Fruit fly (Drosophila melanogaster) whole organism, embryonic: ENCODE measurements around the gene CG14104.

Source experiments
- CG11560 ChIP-seq: fragments of 200-800 bp; sonication (Bioruptor generic); IDR thresholded peaks from 3 replicates; pipeline ENCODE4 v1.3.6; 2022; ENCODE audit warnings: missing biosample characterization, missing genetic modification characterization
- CG13123 ChIP-seq: fragments of 200-800 bp; sonication (Bioruptor generic); optimal IDR thresholded peaks from 2 replicates; lab custom pipeline; 2016; ENCODE audit warnings: missing biosample characterization, missing genetic modification characterization
- CG13894 ChIP-seq: fragments of 200-800 bp; sonication (Bioruptor generic); optimal IDR thresholded peaks from 3 replicates; lab custom pipeline; 2018; ENCODE audit warnings: missing biosample characterization, mild to moderate bottlenecking, missing genetic modification characterization, moderate library complexity
- CG14014 ChIP-seq: fragments of 200-800 bp; sonication (Bioruptor generic); IDR thresholded peaks from 2 replicates; pipeline ENCODE4 v1.3.6; 2022; ENCODE audit warnings: missing biosample characterization, missing genetic modification characterization
- CG14050 ChIP-seq: fragments of 200-800 bp; sonication (Bioruptor generic); IDR thresholded peaks from 3 replicates; pipeline ENCODE4 v1.3.6; 2022; ENCODE audit warnings: missing biosample characterization, missing genetic modification characterization
- CG1647 ChIP-seq: fragments of 200-800 bp; sonication (Bioruptor generic); optimal IDR thresholded peaks from 3 replicates; lab custom pipeline; 2016; ENCODE audit warnings: missing biosample characterization, missing genetic modification characterization
- CG2116 ChIP-seq: fragments of 200-800 bp; sonication (Bioruptor generic); optimal IDR thresholded peaks from 3 replicates; lab custom pipeline; 2018; ENCODE audit warnings: missing biosample characterization, mild to moderate bottlenecking, missing genetic modification characterization
- CG3407 ChIP-seq: fragments of 200-800 bp; sonication (Bioruptor generic); optimal IDR thresholded peaks from 2 replicates; lab custom pipeline; 2018; ENCODE audit warnings: missing biosample characterization, mild to moderate bottlenecking, missing genetic modification characterization
- CG3726 ChIP-seq: fragments of 200-800 bp; sonication (Bioruptor generic); IDR thresholded peaks from 3 replicates; pipeline ENCODE4, ENCODE4 v1.3.6; 2022; ENCODE audit warnings: missing biosample characterization, missing genetic modification characterization
- CG3838 ChIP-seq: fragments of 200-800 bp; sonication (Bioruptor generic); optimal IDR thresholded peaks from 3 replicates; lab custom pipeline; 2016; ENCODE audit warnings: missing biosample characterization, missing genetic modification characterization
- CG3847 ChIP-seq: fragments of 200-800 bp; sonication (Bioruptor generic); IDR thresholded peaks from 2 replicates; pipeline ENCODE4 v1.3.6; 2022; ENCODE audit warnings: missing biosample characterization, missing genetic modification characterization
- CG4282 ChIP-seq: fragments of 200-800 bp; sonication (Bioruptor generic); optimal IDR thresholded peaks from 2 replicates; lab custom pipeline; 2016; ENCODE audit warnings: missing biosample characterization, missing genetic modification characterization
- CG4707 ChIP-seq: fragments of 200-800 bp; sonication (Bioruptor generic); optimal IDR thresholded peaks from 2 replicates; lab custom pipeline; 2018; ENCODE audit warnings: missing biosample characterization, mild to moderate bottlenecking, missing genetic modification characterization, moderate library complexity
- CG6654 ChIP-seq: fragments of 200-800 bp; sonication (Bioruptor generic); optimal IDR thresholded peaks from 2 replicates; lab custom pipeline; 2017; ENCODE audit warnings: missing biosample characterization, mild to moderate bottlenecking, missing genetic modification characterization
- CG6813 ChIP-seq: fragments of 200-800 bp; sonication (Bioruptor generic); optimal IDR thresholded peaks from 2 replicates; lab custom pipeline; 2017; ENCODE audit warnings: missing biosample characterization, missing genetic modification characterization, mild to moderate bottlenecking, moderate library complexity, missing genetic modification reagents
- CG7745 ChIP-seq: fragments of 200-800 bp; sonication (Bioruptor generic); optimal IDR thresholded peaks from 2 replicates; lab custom pipeline; 2018; ENCODE audit warnings: missing biosample characterization, mild to moderate bottlenecking, missing genetic modification characterization, moderate library complexity
- CG7987 ChIP-seq: fragments of 200-800 bp; sonication (Bioruptor generic); optimal IDR thresholded peaks from 2 replicates; lab custom pipeline; 2018; ENCODE audit warnings: missing biosample characterization, mild to moderate bottlenecking, missing genetic modification characterization, moderate library complexity
- CG8765 ChIP-seq: fragments of 200-800 bp; sonication (Bioruptor generic); IDR thresholded peaks from 2 replicates; pipeline ENCODE4 v1.3.6; 2022; ENCODE audit warnings: missing biosample characterization, missing genetic modification characterization
- CHES-1-like ChIP-seq: fragments of 200-800 bp; sonication (Bioruptor generic); optimal IDR thresholded peaks from 2 replicates; lab custom pipeline; 2016; ENCODE audit warnings: missing biosample characterization, missing genetic modification characterization
- Dad ChIP-seq: fragments of 200-800 bp; sonication (Bioruptor generic); optimal IDR thresholded peaks from 3 replicates; lab custom pipeline; 2016; ENCODE audit warnings: missing biosample characterization, missing genetic modification characterization
- Dek ChIP-seq: fragments of 200-800 bp; sonication (Bioruptor generic); optimal IDR thresholded peaks from 3 replicates; lab custom pipeline; 2019; ENCODE audit warnings: missing biosample characterization, mild to moderate bottlenecking, missing genetic modification characterization, moderate library complexity
- Dll ChIP-seq: fragments of 200-800 bp; sonication (Bioruptor generic); IDR thresholded peaks from 4 replicates; pipeline ENCODE4 v1.3.6; 2022; ENCODE audit warnings: missing biosample characterization, missing genetic modification characterization; ENCODE audit not compliant: partially characterized antibody
- Hand ChIP-seq: fragments of 200-800 bp; sonication (Bioruptor generic); optimal IDR thresholded peaks from 2 replicates; lab custom pipeline; 2017; ENCODE audit warnings: mild to moderate bottlenecking, missing biosample characterization, missing genetic modification reagents, missing genetic modification characterization
- HmgD ChIP-seq: fragments of 200-800 bp; sonication (Bioruptor generic); optimal IDR thresholded peaks from 3 replicates; lab custom pipeline; 2016; ENCODE audit warnings: missing biosample characterization, missing genetic modification characterization
- Hmr ChIP-seq: fragments of 200-800 bp; sonication (Bioruptor generic); optimal IDR thresholded peaks from 3 replicates; lab custom pipeline; 2017; ENCODE audit warnings: mild to moderate bottlenecking, missing biosample characterization, missing genetic modification reagents, missing genetic modification characterization
- MESR4 ChIP-seq: fragments of 200-800 bp; sonication (Bioruptor generic); optimal IDR thresholded peaks from 2 replicates; lab custom pipeline; 2018; ENCODE audit warnings: missing biosample characterization, mild to moderate bottlenecking, missing genetic modification characterization, moderate library complexity
- Max ChIP-seq: fragments of 200-800 bp; sonication (Bioruptor generic); optimal IDR thresholded peaks from 2 replicates; lab custom pipeline; 2016; ENCODE audit warnings: missing biosample characterization, mild to moderate bottlenecking, missing genetic modification characterization
- Med ChIP-seq: fragments of 200-800 bp; sonication (Bioruptor generic); peaks from one replicate; lab custom pipeline; 2016; ENCODE audit warnings: missing biosample characterization, missing genetic modification characterization, mild to moderate bottlenecking, inconsistent platforms, moderate library complexity
- NC2β ChIP-seq: fragments of 200-800 bp; sonication (Bioruptor generic); optimal IDR thresholded peaks from 2 replicates; lab custom pipeline; 2016; ENCODE audit warnings: missing biosample characterization, missing genetic modification characterization
- NFAT ChIP-seq: fragments of 200-800 bp; sonication (Bioruptor generic); IDR thresholded peaks from 2 replicates; pipeline ENCODE4 v1.3.6; 2022; ENCODE audit warnings: missing biosample characterization, missing genetic modification characterization
- NfI ChIP-seq: fragments of 200-800 bp; sonication (Bioruptor generic); optimal IDR thresholded peaks from 3 replicates; lab custom pipeline; 2018; ENCODE audit warnings: missing biosample characterization, mild to moderate bottlenecking, missing genetic modification characterization, moderate library complexity
- Poxn ChIP-seq: fragments of 200-800 bp; sonication (Bioruptor generic); IDR thresholded peaks from 2 replicates; pipeline ENCODE4 v1.3.6; 2022; ENCODE audit warnings: missing biosample characterization, missing genetic modification characterization
- Spps ChIP-seq: fragments of 200-800 bp; sonication (Bioruptor generic); optimal IDR thresholded peaks from 2 replicates; lab custom pipeline; 2018; ENCODE audit warnings: missing biosample characterization, mild to moderate bottlenecking, missing genetic modification characterization
- Tbp ChIP-seq: fragments of >200 bp; optimal IDR thresholded peaks from 2 replicates; lab custom pipeline; 2018; ENCODE audit warnings: missing biosample characterization, missing genetic modification characterization
- chn ChIP-seq: fragments of 200-800 bp; sonication (Bioruptor generic); optimal IDR thresholded peaks from 2 replicates; lab custom pipeline; 2016; ENCODE audit warnings: missing biosample characterization, missing genetic modification characterization
- corto ChIP-seq: fragments of 200-800 bp; sonication (Bioruptor generic); optimal IDR thresholded peaks from 2 replicates; lab custom pipeline; 2016; ENCODE audit warnings: missing biosample characterization, mild to moderate bottlenecking, missing genetic modification characterization, moderate library complexity
- crc ChIP-seq: fragments of 200-800 bp; sonication (Bioruptor generic); optimal IDR thresholded peaks from 2 replicates; lab custom pipeline; 2016; ENCODE audit warnings: missing biosample characterization, missing genetic modification characterization
- en ChIP-seq: fragments of 200-800 bp; sonication (Bioruptor generic); optimal IDR thresholded peaks from 2 replicates; lab custom pipeline; 2016; ENCODE audit warnings: missing biosample characterization, missing genetic modification characterization
- ind ChIP-seq: fragments of 200-800 bp; sonication (Bioruptor generic); optimal IDR thresholded peaks from 3 replicates; lab custom pipeline; 2016; ENCODE audit warnings: missing biosample characterization, missing genetic modification characterization
- mirr ChIP-seq: fragments of 200-800 bp; sonication (Bioruptor generic); optimal IDR thresholded peaks from 3 replicates; lab custom pipeline; 2018; ENCODE audit warnings: missing biosample characterization, mild to moderate bottlenecking, missing genetic modification characterization
- oc ChIP-seq: fragments of 200-800 bp; sonication (Bioruptor generic); optimal IDR thresholded peaks from 2 replicates; lab custom pipeline; 2018; ENCODE audit warnings: missing biosample characterization, mild to moderate bottlenecking, missing genetic modification characterization, moderate library complexity
- phol ChIP-seq: fragments of 200-800 bp; sonication (Bioruptor generic); optimal IDR thresholded peaks from 3 replicates; lab custom pipeline; 2018; ENCODE audit warnings: missing biosample characterization, mild to moderate bottlenecking, missing genetic modification characterization, moderate library complexity
- sens-2 ChIP-seq: fragments of 200-800 bp; sonication (Bioruptor generic); IDR thresholded peaks from 2 replicates; pipeline ENCODE4 v1.3.6; 2022; ENCODE audit warnings: missing biosample characterization, missing genetic modification characterization
- sim ChIP-seq: fragments of 200-800 bp; sonication (Bioruptor generic); IDR thresholded peaks from 2 replicates; pipeline ENCODE4 v1.3.6; 2022; ENCODE audit warnings: missing biosample characterization, missing genetic modification characterization
- tap ChIP-seq: fragments of 200-800 bp; optimal IDR thresholded peaks from 3 replicates; lab custom pipeline; 2019; ENCODE audit warnings: missing biosample characterization, mild to moderate bottlenecking, missing genetic modification characterization, moderate library complexity
- trem ChIP-seq: fragments of 200-800 bp; optimal IDR thresholded peaks from 3 replicates; lab custom pipeline; 2019; ENCODE audit warnings: missing biosample characterization, mild to moderate bottlenecking, missing genetic modification characterization, moderate library complexity
- ttk ChIP-seq: fragments of 200-800 bp; sonication (Bioruptor generic); IDR thresholded peaks from 2 replicates; pipeline ENCODE4 v2.1.2; 2022; ENCODE audit warnings: missing biosample characterization, missing genetic modification characterization
- wek ChIP-seq: fragments of 200-800 bp; sonication (Bioruptor generic); optimal IDR thresholded peaks from 3 replicates; lab custom pipeline; 2018; ENCODE audit warnings: missing biosample characterization, mild to moderate bottlenecking, missing genetic modification characterization, moderate library complexity
- zen ChIP-seq: fragments of 200-800 bp; sonication (Bioruptor generic); optimal IDR thresholded peaks from 3 replicates; lab custom pipeline; 2018; ENCODE audit warnings: missing biosample characterization, mild to moderate bottlenecking, missing genetic modification characterization, moderate library complexity
- zfh1 ChIP-seq: fragments of 200-800 bp; sonication (Bioruptor generic); IDR thresholded peaks from 3 replicates; pipeline ENCODE4 v1.3.6; 2022; ENCODE audit warnings: missing biosample characterization, missing genetic modification characterization

Gene CG14104

dm6 chr3L:19790929-19791687 is 15.9 kb downstream of the CG14104 start (continued):
- TF ChIP-seq Max (GFP tag; lab: Kevin White, UChicago) = peak; percentile 68
- TF ChIP-seq CG13894 (tag; lab: Kevin White, UChicago) = peak; percentile 20
- TF ChIP-seq sim (GFP tag; lab: Robert Waterston, UW) = no peak
- TF ChIP-seq Tbp (GFP tag; lab: Kevin White, UChicago) = peak; percentile 78
- TF ChIP-seq CHES-1-like = peak; percentile 60
- TF ChIP-seq CG1647 (GFP tag; lab: Kevin White, UChicago) = peak; percentile 24
- TF ChIP-seq oc = no peak
- TF ChIP-seq mirr = no peak
- TF ChIP-seq Hmr = peak; percentile 73
- TF ChIP-seq zen = no peak
- TF ChIP-seq NC2β = peak; percentile 15
- TF ChIP-seq CG3847 (GFP tag; lab: Robert Waterston, UW) = peak; percentile 47
- peak; percentile 79 for TF ChIP-seq phol (tag; lab: Kevin White, UChicago)
- no peak for TF ChIP-seq CG4282 (GFP tag; lab: Kevin White, UChicago)
- TF ChIP-seq CG7987 (GFP tag; lab: Kevin White, UChicago) = no peak
- TF ChIP-seq CG2116 (GFP tag; lab: Kevin White, UChicago) = peak; percentile 14
- 0 out of 3 replicates have a peak, but pooled peaks have one; percentile 52 for TF ChIP-seq CG3726 (GFP tag; lab: Robert Waterston, UW)
- TF ChIP-seq zfh1 (GFP tag; lab: Robert Waterston, UW) = peak; percentile 32; the same call in 2 of the 3 replicates
- TF ChIP-seq trem (tag; lab: Kevin White, UChicago) = peak; percentile 28
- peak; percentile 19 for TF ChIP-seq en
- peak; percentile 29; the same call in 1 of the 2 replicates for TF ChIP-seq NFAT
- TF ChIP-seq Dek (tag; lab: Kevin White, UChicago) = peak; percentile 65
- TF ChIP-seq crc (GFP tag; lab: Kevin White, UChicago) = no peak
- peak; percentile 47; the same call in 1 of the 2 replicates for TF ChIP-seq ttk (GFP tag; lab: Robert Waterston, UW)
- no peak for TF ChIP-seq sens-2 (GFP tag; lab: Robert Waterston, UW)
- peak; percentile 28 for TF ChIP-seq CG13123
- no peak for TF ChIP-seq Dll (GFP tag; lab: Robert Waterston, UW)
- TF ChIP-seq CG4707 (GFP tag; lab: Kevin White, UChicago) = no peak
- TF ChIP-seq Med = peak; percentile 86
- no peak for TF ChIP-seq Poxn
- TF ChIP-seq Hand = no peak
- peak; percentile 63 for TF ChIP-seq chn
- no peak for TF ChIP-seq CG14050 (GFP tag; lab: Robert Waterston, UW)
- TF ChIP-seq MESR4 (GFP tag; lab: Kevin White, UChicago) = no peak
- TF ChIP-seq CG7745 (tag; lab: Kevin White, UChicago) = no peak
- TF ChIP-seq CG6813 (GFP tag; lab: Kevin White, UChicago) = no peak
- peak; percentile 38 for TF ChIP-seq CG3407 (GFP tag; lab: Kevin White, UChicago)
- TF ChIP-seq Spps (tag; lab: Kevin White, UChicago) = peak; percentile 45
- TF ChIP-seq tap = no peak
- TF ChIP-seq wek (GFP tag; lab: Kevin White, UChicago) = peak; percentile 94
- TF ChIP-seq CG3838 (GFP tag; lab: Kevin White, UChicago) = peak; percentile 19
- TF ChIP-seq CG14014 = peak; percentile 42
- peak; percentile 30 for TF ChIP-seq CG6654 (GFP tag; lab: Kevin White, UChicago)
- peak; percentile 70 for TF ChIP-seq NfI (GFP tag; lab: Kevin White, UChicago)
- no peak for TF ChIP-seq CG8765 (GFP tag; lab: Robert Waterston, UW)
- TF ChIP-seq corto = no peak
- peak; percentile 70 for TF ChIP-seq ind (GFP tag; lab: Kevin White, UChicago)
- peak; percentile 26 for TF ChIP-seq Dad (GFP tag; lab: Kevin White, UChicago)
- no peak for TF ChIP-seq HmgD (GFP tag; lab: Kevin White, UChicago)
- TF ChIP-seq CG11560 = no peak
